Worm (Caenorhabditis elegans) whole organism, L4/young adult: ENCODE measurements around the gene R03H10.11.

ENCODE experiments used
- W03F9.2 ChIP-seq: fragments of 150-350 bp; optimal IDR thresholded peaks from 2 replicates; lab custom pipeline; 2014; ENCODE audit warnings: missing biosample characterization, missing genetic modification characterization
- dao-5 ChIP-seq: sonication (generic microtip); optimal IDR thresholded peaks from 2 replicates; lab custom pipeline; 2016; ENCODE audit warnings: missing genotype, missing genetic modification characterization, moderate library complexity, missing compliant biosample characterization
- him-1 ChIP-seq: sonication (generic microtip); optimal IDR thresholded peaks from 2 replicates; lab custom pipeline; 2016; ENCODE audit warnings: missing genotype, missing genetic modification reagents, missing genetic modification characterization, missing compliant biosample characterization

DNA sequence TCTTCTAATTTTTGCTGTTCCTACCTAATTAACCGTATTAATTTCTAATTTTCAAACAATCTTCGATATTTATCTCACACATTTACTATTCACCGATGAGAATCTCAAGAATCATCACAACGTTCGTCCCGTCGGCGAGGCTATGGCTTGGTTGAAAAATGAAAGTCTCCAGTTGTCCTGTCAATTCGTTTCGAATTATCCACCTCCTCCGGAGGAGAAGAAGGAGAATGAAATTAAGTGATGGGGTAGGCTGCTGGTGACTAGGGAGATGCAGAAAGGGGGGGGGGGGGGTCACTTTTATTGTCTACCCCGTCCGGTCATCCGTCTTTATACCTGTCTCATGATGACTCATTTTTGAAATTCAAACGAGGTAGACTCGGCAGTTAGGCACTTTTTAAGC, 29.6 kb upstream of the R03H10.11 start:
- TF ChIP-seq W03F9.2 (no peak), dao-5 (no peak), him-1 (tag; lab: Kevin White, UChicago) (no peak)
